Worm (Caenorhabditis elegans): ENCODE results near the gene D1079.1.

- TF ChIP-seq ama-1 (optimal IDR thresholded peaks at IDR 0.05) (no peak), hmg-4 (GFP tag; optimal IDR thresholded peaks at IDR 0.05) (no peak), scrt-1 (GFP tag; IDR thresholded peaks at IDR 0.05) (no peak), pes-1 (GFP tag; IDR thresholded peaks at IDR 0.05) (no peak), flt-1 (GFP tag; IDR thresholded peaks at IDR 0.05) (no peak), ceh-13 (GFP tag; optimal IDR thresholded peaks at IDR 0.05) (no peak)
Observed at ce11 chrX:4410280-4410911, 7.4 kb downstream of the D1079.1 start.

All from whole organism, early embryonic.